Fruit fly (Drosophila melanogaster) whole organism, embryonic: ENCODE measurements around the gene CG11891.

Experiments
- Atf-2 ChIP-seq: fragments of 200-800 bp; sonication (Bioruptor generic); optimal IDR thresholded peaks from 2 replicates; lab custom pipeline; 2016; ENCODE audit warnings: missing biosample characterization, missing genetic modification characterization
- Bdp1 ChIP-seq: fragments of 200-800 bp; sonication (Bioruptor generic); optimal IDR thresholded peaks from 3 replicates; lab custom pipeline; 2016; ENCODE audit warnings: missing biosample characterization, missing genetic modification characterization
- CG10431 ChIP-seq: fragments of 200-800 bp; sonication (Bioruptor generic); optimal IDR thresholded peaks from 3 replicates; lab custom pipeline; 2018; ENCODE audit warnings: missing biosample characterization, mild to moderate bottlenecking, missing genetic modification characterization
- CG11085 ChIP-seq: fragments of 200-800 bp; sonication (Bioruptor generic); IDR thresholded peaks from 2 replicates; pipeline ENCODE4 v1.3.6; 2022; ENCODE audit warnings: missing biosample characterization, missing genetic modification characterization
- CG11247 ChIP-seq: fragments of 200-800 bp; sonication (Bioruptor generic); IDR thresholded peaks from 2 replicates; pipeline ENCODE4 v1.3.6; 2022; ENCODE audit warnings: missing biosample characterization, missing genetic modification characterization
- CG11560 ChIP-seq: fragments of 200-800 bp; sonication (Bioruptor generic); IDR thresholded peaks from 3 replicates; pipeline ENCODE4 v1.3.6; 2022; ENCODE audit warnings: missing biosample characterization, missing genetic modification characterization
- CG11695 ChIP-seq: fragments of 200-800 bp; sonication (Bioruptor generic); IDR thresholded peaks from 3 replicates; pipeline ENCODE4 v1.3.6; 2022; ENCODE audit warnings: missing biosample characterization, missing genetic modification characterization
- CG11696 ChIP-seq: fragments of 200-800 bp; sonication (Bioruptor generic); IDR thresholded peaks from 2 replicates; pipeline ENCODE4 v1.3.6; 2022; ENCODE audit warnings: missing biosample characterization, missing genetic modification characterization
- CG12104 ChIP-seq: fragments of 200-800 bp; sonication (Bioruptor generic); optimal IDR thresholded peaks from 3 replicates; lab custom pipeline; 2016; ENCODE audit warnings: missing biosample characterization, missing genetic modification characterization
- CG1233 ChIP-seq: fragments of 200-800 bp; sonication (Bioruptor generic); optimal IDR thresholded peaks from 4 replicates; lab custom pipeline; 2018; ENCODE audit warnings: missing biosample characterization, mild to moderate bottlenecking, missing genetic modification characterization
- CG13424 ChIP-seq: fragments of 200-800 bp; sonication (Bioruptor generic); optimal IDR thresholded peaks from 2 replicates; lab custom pipeline; 2019; ENCODE audit warnings: missing biosample characterization, mild to moderate bottlenecking, missing genetic modification characterization, moderate library complexity
- CG15269 ChIP-seq: fragments of 200-800 bp; sonication (Bioruptor generic); optimal IDR thresholded peaks from 2 replicates; lab custom pipeline; 2018; ENCODE audit warnings: missing biosample characterization, mild to moderate bottlenecking, missing genetic modification characterization, moderate library complexity
- CG1602 ChIP-seq: fragments of 200-800 bp; sonication (Bioruptor generic); optimal IDR thresholded peaks from 3 replicates; lab custom pipeline; 2016; ENCODE audit warnings: missing biosample characterization, missing genetic modification characterization
- CG16813 ChIP-seq: fragments of 200-800 bp; sonication (Bioruptor generic); IDR thresholded peaks from 3 replicates; pipeline ENCODE4 v1.3.6; 2022; ENCODE audit warnings: missing biosample characterization, missing genetic modification characterization; ENCODE audit not compliant: partially characterized antibody
- CG2116 ChIP-seq: fragments of 200-800 bp; sonication (Bioruptor generic); optimal IDR thresholded peaks from 3 replicates; lab custom pipeline; 2018; ENCODE audit warnings: missing biosample characterization, mild to moderate bottlenecking, missing genetic modification characterization
- CG32772 ChIP-seq: fragments of 200-800 bp; sonication (Bioruptor generic); IDR thresholded peaks from 2 replicates; pipeline ENCODE4 v1.3.6; 2022; ENCODE audit warnings: missing biosample characterization, missing genetic modification characterization
- CG34422 ChIP-seq: fragments of 200-800 bp; sonication (Bioruptor generic); IDR thresholded peaks from 3 replicates; pipeline ENCODE4 v1.3.6; 2022; ENCODE audit warnings: missing biosample characterization, missing genetic modification characterization
- CG4730 ChIP-seq: fragments of 200-800 bp; sonication (Bioruptor generic); IDR thresholded peaks from 2 replicates; pipeline ENCODE4 v1.3.6; 2022; ENCODE audit warnings: missing biosample characterization, missing genetic modification characterization
- CG6813 ChIP-seq: fragments of 200-800 bp; sonication (Bioruptor generic); optimal IDR thresholded peaks from 2 replicates; lab custom pipeline; 2017; ENCODE audit warnings: missing biosample characterization, missing genetic modification characterization, mild to moderate bottlenecking, moderate library complexity, missing genetic modification reagents
- CG8290 ChIP-seq, 3 experiments: fragments of 200-800 bp; sonication (Bioruptor generic); optimal IDR thresholded peaks; 2 replicates each; lab custom pipeline; 2016 to 2019; ENCODE audit warnings: missing biosample characterization in 3 of 3, missing genetic modification characterization in 3 of 3, mild to moderate bottlenecking in 2 of 3, moderate library complexity in 1 of 3
- CG9817 ChIP-seq: fragments of 200-800 bp; sonication (Bioruptor generic); optimal IDR thresholded peaks from 2 replicates; lab custom pipeline; 2018; ENCODE audit warnings: missing biosample characterization, mild to moderate bottlenecking, missing genetic modification characterization, moderate library complexity
- D ChIP-seq, 2 experiments: fragments of 200-800 bp in 1 of 2; fragments of >200 bp in 1 of 2; sonication (Bioruptor generic) in 1 of 2; optimal IDR thresholded peaks; 2 replicates in 1 of 2; 3 replicates in 1 of 2; lab custom pipeline; 2017; ENCODE audit warnings: mild to moderate bottlenecking in 1 of 2, missing biosample characterization in 1 of 2, missing genetic modification characterization in 1 of 2, missing genetic modification reagents in 1 of 2
- Ets97D ChIP-seq: fragments of 200-800 bp; sonication (Bioruptor generic); optimal IDR thresholded peaks from 3 replicates; lab custom pipeline; 2016; ENCODE audit warnings: missing biosample characterization, missing genetic modification characterization
- Fer3 ChIP-seq: fragments of 200-800 bp; sonication (Bioruptor generic); optimal IDR thresholded peaks from 2 replicates; lab custom pipeline; 2018; ENCODE audit warnings: missing biosample characterization, mild to moderate bottlenecking, missing genetic modification characterization, moderate library complexity
- Hey ChIP-seq: fragments of 200-800 bp; sonication (Bioruptor generic); optimal IDR thresholded peaks from 3 replicates; lab custom pipeline; 2018; ENCODE audit warnings: missing biosample characterization, mild to moderate bottlenecking, missing genetic modification characterization
- HmgD ChIP-seq: fragments of 200-800 bp; sonication (Bioruptor generic); optimal IDR thresholded peaks from 3 replicates; lab custom pipeline; 2016; ENCODE audit warnings: missing biosample characterization, missing genetic modification characterization
- HmgZ ChIP-seq: fragments of 200-800 bp; sonication (Bioruptor generic); optimal IDR thresholded peaks from 2 replicates; lab custom pipeline; 2018; ENCODE audit warnings: missing biosample characterization, mild to moderate bottlenecking, missing genetic modification characterization
- Hmx ChIP-seq: fragments of 200-800 bp; sonication (Bioruptor generic); optimal IDR thresholded peaks from 2 replicates; lab custom pipeline; 2016; ENCODE audit warnings: missing biosample characterization, missing genetic modification characterization
- Neu2 ChIP-seq: fragments of 200-800 bp; sonication (Bioruptor generic); optimal IDR thresholded peaks from 3 replicates; lab custom pipeline; 2016; ENCODE audit warnings: missing biosample characterization, missing genetic modification characterization, borderline replicate concordance
- PHDP ChIP-seq: fragments of 200-800 bp; sonication (Bioruptor generic); optimal IDR thresholded peaks from 3 replicates; lab custom pipeline; 2018; ENCODE audit warnings: missing biosample characterization, mild to moderate bottlenecking, missing genetic modification characterization, moderate library complexity
- Side ChIP-seq: fragments of 200-800 bp; sonication (Bioruptor generic); optimal IDR thresholded peaks from 2 replicates; lab custom pipeline; 2016; ENCODE audit warnings: missing biosample characterization, missing genetic modification characterization
- Sox100B ChIP-seq: fragments of 200-800 bp; sonication (Bioruptor generic); optimal IDR thresholded peaks from 3 replicates; lab custom pipeline; 2018; ENCODE audit warnings: missing biosample characterization, mild to moderate bottlenecking, missing genetic modification characterization
- Spps ChIP-seq: fragments of 200-800 bp; sonication (Bioruptor generic); optimal IDR thresholded peaks from 2 replicates; lab custom pipeline; 2018; ENCODE audit warnings: missing biosample characterization, mild to moderate bottlenecking, missing genetic modification characterization
- abd-A ChIP-seq: fragments of 200-800 bp; sonication (Bioruptor generic); optimal IDR thresholded peaks from 3 replicates; lab custom pipeline; 2019; ENCODE audit warnings: missing biosample characterization, mild to moderate bottlenecking, missing genetic modification characterization, moderate library complexity
- br ChIP-seq: fragments of >200 bp; optimal IDR thresholded peaks from 2 replicates; lab custom pipeline; 2017
- cato ChIP-seq: fragments of 200-800 bp; sonication (Bioruptor generic); optimal IDR thresholded peaks from 2 replicates; lab custom pipeline; 2016; ENCODE audit warnings: missing biosample characterization, missing genetic modification characterization, borderline replicate concordance
- dan ChIP-seq: fragments of 200-800 bp; sonication (Bioruptor generic); IDR thresholded peaks from 2 replicates; pipeline ENCODE4 v1.3.6; 2022; ENCODE audit warnings: missing biosample characterization, missing genetic modification characterization
- fd64A ChIP-seq: fragments of 200-800 bp; sonication (Bioruptor generic); optimal IDR thresholded peaks from 3 replicates; lab custom pipeline; 2018; ENCODE audit warnings: missing biosample characterization, mild to moderate bottlenecking, missing genetic modification characterization
- gce ChIP-seq: fragments of 200-800 bp; sonication (Bioruptor generic); IDR thresholded peaks from 3 replicates; pipeline ENCODE4 v1.3.6; 2022; ENCODE audit warnings: missing biosample characterization, missing genetic modification characterization
- gcm ChIP-seq: fragments of 200-800 bp; sonication (Bioruptor generic); optimal IDR thresholded peaks from 2 replicates; lab custom pipeline; 2019; ENCODE audit warnings: missing biosample characterization, mild to moderate bottlenecking, missing genetic modification characterization, moderate library complexity
- grn ChIP-seq: fragments of 200-800 bp; sonication (Bioruptor generic); optimal IDR thresholded peaks from 3 replicates; lab custom pipeline; 2017; ENCODE audit warnings: missing biosample characterization, missing genetic modification characterization
- klu ChIP-seq: fragments of 200-800 bp; sonication (Bioruptor generic); IDR thresholded peaks from 2 replicates; pipeline ENCODE4 v1.3.6; 2022; ENCODE audit warnings: missing biosample characterization, missing genetic modification characterization
- mld ChIP-seq: fragments of 200-800 bp; sonication (Bioruptor generic); IDR thresholded peaks from 3 replicates; pipeline ENCODE4 v1.3.6; 2022; ENCODE audit warnings: missing biosample characterization, missing genetic modification characterization; ENCODE audit not compliant: partially characterized antibody
- pita ChIP-seq: fragments of 200-800 bp; sonication (Bioruptor generic); optimal IDR thresholded peaks from 2 replicates; lab custom pipeline; 2017; ENCODE audit warnings: missing biosample characterization, mild to moderate bottlenecking, missing genetic modification characterization
- pros ChIP-seq: fragments of 200-800 bp; sonication (Bioruptor generic); optimal IDR thresholded peaks from 3 replicates; lab custom pipeline; 2019; ENCODE audit warnings: missing biosample characterization, mild to moderate bottlenecking, missing genetic modification characterization, moderate library complexity
- psq ChIP-seq: fragments of 200-800 bp; sonication (Bioruptor generic); optimal IDR thresholded peaks from 2 replicates; lab custom pipeline; 2017; ENCODE audit warnings: missing biosample characterization, missing genetic modification characterization
- slbo ChIP-seq: fragments of 200-800 bp; sonication (Bioruptor generic); IDR thresholded peaks from 2 replicates; pipeline ENCODE4 v1.3.6; 2022; ENCODE audit warnings: missing biosample characterization, missing genetic modification characterization
- sug ChIP-seq: fragments of 200-800 bp; optimal IDR thresholded peaks from 2 replicates; lab custom pipeline; 2019; ENCODE audit warnings: missing biosample characterization, mild to moderate bottlenecking, missing genetic modification characterization, moderate library complexity
- tio ChIP-seq: fragments of 200-800 bp; sonication (Bioruptor generic); optimal IDR thresholded peaks from 2 replicates; lab custom pipeline; 2017; ENCODE audit warnings: missing biosample characterization, missing genetic modification characterization, inconsistent platforms
- ttk ChIP-seq: fragments of 200-800 bp; sonication (Bioruptor generic); IDR thresholded peaks from 2 replicates; pipeline ENCODE4 v2.1.2; 2022; ENCODE audit warnings: missing biosample characterization, missing genetic modification characterization
- tx ChIP-seq: fragments of 200-800 bp; sonication (Bioruptor generic); optimal IDR thresholded peaks from 2 replicates; lab custom pipeline; 2016; ENCODE audit warnings: missing biosample characterization, missing genetic modification characterization
- yki ChIP-seq: fragments of >200 bp; optimal IDR thresholded peaks from 3 replicates; lab custom pipeline; 2018

CG11891 gene

dm6 chr3R:25275276-25275675 lies 5.3 kb downstream of the CG11891 start (continued):
- peak; percentile 19 for TF ChIP-seq grn (GFP tag; lab: Kevin White, UChicago)
- TF ChIP-seq CG11560: no peak
- TF ChIP-seq ttk (GFP tag; lab: Robert Waterston, UW): no peak
- TF ChIP-seq cato (GFP tag; lab: Kevin White, UChicago): no peak
- TF ChIP-seq CG11696: no peak
- no peak for TF ChIP-seq br (lab: Kevin White, UChicago)
- TF ChIP-seq Bdp1: no peak
- TF ChIP-seq Neu2 (GFP tag; lab: Kevin White, UChicago): no peak
- no peak for TF ChIP-seq gce (GFP tag; lab: Robert Waterston, UW)
- no peak for TF ChIP-seq Ets97D
- no peak for TF ChIP-seq tx (GFP tag; lab: Kevin White, UChicago)
- no peak for TF ChIP-seq Spps
- no peak for TF ChIP-seq CG16813
- TF ChIP-seq klu: no peak
- TF ChIP-seq CG1233 (GFP tag; lab: Kevin White, UChicago): peak; percentile 1
- no peak for TF ChIP-seq D (optimal IDR thresholded peaks at IDR 0.05; lab: Kevin White, UChicago)
- TF ChIP-seq D (GFP tag; optimal IDR thresholded peaks at IDR 0.05; lab: Kevin White, UChicago): no peak
- no peak for TF ChIP-seq mld (GFP tag; lab: Robert Waterston, UW)
- TF ChIP-seq sug (tag; lab: Kevin White, UChicago): peak; percentile 77
- TF ChIP-seq CG9817: peak; percentile 26
- no peak for TF ChIP-seq tio
- TF ChIP-seq CG10431 (GFP tag; lab: Kevin White, UChicago): no peak
- TF ChIP-seq slbo (GFP tag; lab: Robert Waterston, UW): no peak
- no peak for TF ChIP-seq CG11247
- TF ChIP-seq CG34422: no peak
- peak; percentile 35 for TF ChIP-seq CG12104 (GFP tag; lab: Kevin White, UChicago)
- TF ChIP-seq CG11695 (GFP tag; lab: Robert Waterston, UW): 0 out of 3 replicates have a peak, but pooled peaks have one; percentile 17
- no peak for TF ChIP-seq abd-A (tag; lab: Kevin White, UChicago)
- no peak for TF ChIP-seq Atf-2 (GFP tag; lab: Kevin White, UChicago)
- no peak for TF ChIP-seq CG8290 (GFP tag; optimal IDR thresholded peaks at IDR 0.05; lab: Kevin White, UChicago)
- TF ChIP-seq CG8290 (tag; optimal IDR thresholded peaks at IDR 0.05; lab: Kevin White, UChicago): no peak
- TF ChIP-seq CG1602 (GFP tag; lab: Kevin White, UChicago): no peak
- peak; percentile 36 for TF ChIP-seq CG13424 (tag; lab: Kevin White, UChicago)
- TF ChIP-seq yki (lab: Kevin White, UChicago): no peak
- TF ChIP-seq CG6813: peak; percentile 25
- TF ChIP-seq psq (GFP tag; lab: Kevin White, UChicago): no peak
- no peak for TF ChIP-seq CG2116 (GFP tag; lab: Kevin White, UChicago)
- TF ChIP-seq HmgZ: peak; percentile 46
- TF ChIP-seq pros (GFP tag; lab: Kevin White, UChicago): no peak
- peak; percentile 55 for TF ChIP-seq CG15269
- no peak for TF ChIP-seq Hey
- no peak for TF ChIP-seq CG4730 (GFP tag; lab: Robert Waterston, UW)
- TF ChIP-seq CG11085 (GFP tag; lab: Robert Waterston, UW): no peak
- no peak for TF ChIP-seq fd64A (GFP tag; lab: Kevin White, UChicago)
- no peak for TF ChIP-seq pita (GFP tag; lab: Kevin White, UChicago)
- TF ChIP-seq PHDP (tag; lab: Kevin White, UChicago): peak; percentile 71
- TF ChIP-seq dan (GFP tag; lab: Robert Waterston, UW): no peak
- TF ChIP-seq HmgD (GFP tag; lab: Kevin White, UChicago): no peak
- no peak for TF ChIP-seq Sox100B
- TF ChIP-seq gcm (GFP tag; lab: Kevin White, UChicago): no peak
- no peak for TF ChIP-seq Side (GFP tag; lab: Kevin White, UChicago)
- TF ChIP-seq CG32772 (GFP tag; lab: Robert Waterston, UW): no peak
- TF ChIP-seq Hmx (GFP tag; lab: Kevin White, UChicago): no peak
- peak; percentile 54 for TF ChIP-seq Fer3
